Worm (Caenorhabditis elegans) whole organism, L2 larva: Measurements from ENCODE around the gene rps-24.
A peak's percentile ranks its signal among the peaks of the same experiment; 100 is the strongest.

Source experiments
- C34F6.9 ChIP-seq: fragments of 150-350 bp; optimal IDR thresholded peaks from 2 replicates; lab custom pipeline; 2014; ENCODE audit warnings: missing biosample characterization, missing genetic modification characterization
- F13H6.1 ChIP-seq: sonication (generic microtip); optimal IDR thresholded peaks from 2 replicates; lab custom pipeline; 2016; ENCODE audit warnings: missing genetic modification characterization, missing compliant biosample characterization
- R02D3.7 ChIP-seq: fragments of 150-350 bp; optimal IDR thresholded peaks from 2 replicates; lab custom pipeline; 2014; ENCODE audit warnings: missing biosample characterization, missing genetic modification characterization
- Y55F3AM.14 ChIP-seq: fragments of 200-800 bp; sonication (Bioruptor generic); optimal IDR thresholded peaks from 2 replicates; lab custom pipeline; 2018; ENCODE audit warnings: mild to moderate bottlenecking, missing genetic modification characterization, missing compliant biosample characterization
- ZK546.5 ChIP-seq: sonication (generic microtip); optimal IDR thresholded peaks from 2 replicates; lab custom pipeline; 2017; ENCODE audit warnings: missing biosample characterization, missing genetic modification characterization
- alr-1 ChIP-seq: fragments of 150-350 bp; optimal IDR thresholded peaks from 2 replicates; lab custom pipeline; 2014; ENCODE audit warnings: missing biosample characterization, missing genetic modification characterization
- aly-2 ChIP-seq: fragments of 150-350 bp; optimal IDR thresholded peaks from 2 replicates; lab custom pipeline; 2014; ENCODE audit warnings: missing biosample characterization, missing genetic modification characterization
- ama-1 ChIP-seq: fragments of 150-350 bp; optimal IDR thresholded peaks from 2 replicates; lab custom pipeline; 2018; ENCODE audit warnings: inconsistent platforms
- ceh-82 ChIP-seq: fragments of 150-350 bp; optimal IDR thresholded peaks from 2 replicates; lab custom pipeline; 2014; ENCODE audit warnings: missing biosample characterization, missing genetic modification characterization
- crh-2 ChIP-seq: sonication (generic microtip); optimal IDR thresholded peaks from 2 replicates; lab custom pipeline; 2017; ENCODE audit warnings: missing biosample characterization, missing genetic modification characterization
- dmd-4 ChIP-seq: sonication (generic microtip); optimal IDR thresholded peaks from 2 replicates; lab custom pipeline; 2017; ENCODE audit warnings: missing biosample characterization, missing genetic modification characterization
- egl-27 ChIP-seq: sonication (generic microtip); optimal IDR thresholded peaks from 3 replicates; lab custom pipeline; 2017; ENCODE audit warnings: missing biosample characterization, missing genetic modification reagents, missing genetic modification characterization
- elt-1 ChIP-seq: fragments of 150-350 bp; optimal IDR thresholded peaks from 2 replicates; lab custom pipeline; 2014; ENCODE audit warnings: missing biosample characterization, missing genetic modification characterization
- elt-3 ChIP-seq: sonication (generic microtip); optimal IDR thresholded peaks from 2 replicates; lab custom pipeline; 2017; ENCODE audit warnings: missing biosample characterization, missing genetic modification characterization
- fos-1 ChIP-seq: fragments of 150-350 bp; optimal IDR thresholded peaks from 2 replicates; lab custom pipeline; 2014; ENCODE audit warnings: missing biosample characterization, missing genetic modification characterization
- lin-13 ChIP-seq: fragments of 150-350 bp; optimal IDR thresholded peaks from 2 replicates; lab custom pipeline; 2014; ENCODE audit warnings: missing biosample characterization, missing genetic modification reagents, missing genetic modification characterization
- lin-39 ChIP-seq: fragments of 150-350 bp; optimal IDR thresholded peaks from 2 replicates; lab custom pipeline; 2014; ENCODE audit warnings: missing biosample characterization, missing genetic modification reagents, missing genetic modification characterization
- lsy-2 ChIP-seq, 2 experiments: fragments of 150-350 bp in 1 of 2; sonication (generic microtip) in 1 of 2; optimal IDR thresholded peaks; 2 replicates each; lab custom pipeline; 2014 to 2017; ENCODE audit warnings: missing biosample characterization in 2 of 2, missing genetic modification characterization in 2 of 2
- mdl-1 ChIP-seq, 2 experiments: fragments of 150-350 bp in 1 of 2; sonication (generic microtip) in 1 of 2; optimal IDR thresholded peaks; 2 replicates each; lab custom pipeline; 2017; ENCODE audit warnings: missing biosample characterization in 2 of 2, missing genetic modification characterization in 2 of 2
- nhr-10 ChIP-seq: sonication (generic microtip); optimal IDR thresholded peaks from 2 replicates; lab custom pipeline; 2017; ENCODE audit warnings: missing biosample characterization, missing genetic modification characterization
- nhr-11 ChIP-seq: fragments of 150-350 bp; optimal IDR thresholded peaks from 2 replicates; lab custom pipeline; 2014; ENCODE audit warnings: missing biosample characterization, missing genetic modification characterization
- nhr-12 ChIP-seq: fragments of 150-350 bp; optimal IDR thresholded peaks from 2 replicates; lab custom pipeline; 2014; ENCODE audit warnings: missing biosample characterization, missing genetic modification characterization
- nhr-129 ChIP-seq: fragments of 150-350 bp; optimal IDR thresholded peaks from 2 replicates; lab custom pipeline; 2014; ENCODE audit warnings: missing biosample characterization, missing genetic modification characterization
- nhr-23 ChIP-seq: fragments of 150-350 bp; optimal IDR thresholded peaks from 2 replicates; lab custom pipeline; 2014; ENCODE audit warnings: missing biosample characterization, missing genetic modification reagents, missing genetic modification characterization
- nhr-237 ChIP-seq: fragments of 150-350 bp; optimal IDR thresholded peaks from 2 replicates; lab custom pipeline; 2014; ENCODE audit warnings: missing biosample characterization, missing genetic modification characterization
- nhr-25 ChIP-seq: fragments of 150-350 bp; sonication (generic microtip); optimal IDR thresholded peaks from 3 replicates; lab custom pipeline; 2014; ENCODE audit warnings: missing biosample characterization, missing genetic modification characterization
- nhr-6 ChIP-seq: fragments of 150-350 bp; optimal IDR thresholded peaks from 2 replicates; lab custom pipeline; 2014; ENCODE audit warnings: missing biosample characterization, missing genetic modification characterization
- nhr-77 ChIP-seq: fragments of 150-350 bp; optimal IDR thresholded peaks from 2 replicates; lab custom pipeline; 2014; ENCODE audit warnings: missing biosample characterization, missing genetic modification characterization
- peb-1 ChIP-seq: fragments of 150-350 bp; optimal IDR thresholded peaks from 2 replicates; lab custom pipeline; 2014; ENCODE audit warnings: missing biosample characterization, missing genetic modification characterization
- sem-4 ChIP-seq: fragments of 150-350 bp; optimal IDR thresholded peaks from 2 replicates; lab custom pipeline; 2014; ENCODE audit warnings: missing biosample characterization, missing genetic modification reagents, missing genetic modification characterization
- skn-1 ChIP-seq: sonication (generic microtip); optimal IDR thresholded peaks from 2 replicates; lab custom pipeline; 2017; ENCODE audit warnings: missing biosample characterization, missing genetic modification characterization
- sma-3 ChIP-seq: sonication (generic microtip); optimal IDR thresholded peaks from 2 replicates; lab custom pipeline; 2016; ENCODE audit warnings: missing genetic modification reagents, missing genetic modification characterization, missing compliant biosample characterization
- sma-9 ChIP-seq, 2 experiments: fragments of 150-350 bp in 1 of 2; sonication (generic microtip) in 1 of 2; optimal IDR thresholded peaks; 2 replicates each; lab custom pipeline; 2014 to 2016; ENCODE audit warnings: missing genetic modification characterization in 2 of 2, mild to moderate bottlenecking in 1 of 2, missing biosample characterization in 1 of 2, missing compliant biosample characterization in 1 of 2, missing genetic modification reagents in 1 of 2, moderate library complexity in 1 of 2
- snpc-4 ChIP-seq: fragments of 150-350 bp; optimal IDR thresholded peaks from 2 replicates; lab custom pipeline; 2014; ENCODE audit warnings: missing biosample characterization, missing genetic modification characterization
- unc-39 ChIP-seq: fragments of 150-350 bp; optimal IDR thresholded peaks from 2 replicates; lab custom pipeline; 2014; ENCODE audit warnings: missing biosample characterization, missing genetic modification characterization
- unc-55 ChIP-seq: fragments of 150-350 bp; sonication (generic microtip); optimal IDR thresholded peaks from 3 replicates; lab custom pipeline; 2014; ENCODE audit warnings: missing biosample characterization, missing genetic modification reagents, missing genetic modification characterization
- unc-62 ChIP-seq: fragments of 150-350 bp; optimal IDR thresholded peaks from 2 replicates; lab custom pipeline; 2014; ENCODE audit warnings: missing biosample characterization, missing genetic modification reagents, missing genetic modification characterization
- ztf-1 ChIP-seq: fragments of 200-800 bp; sonication (Bioruptor generic); conservative IDR thresholded peaks from 2 replicates; pipeline ENCODE4 v1.3.6; 2022; ENCODE audit warnings: missing genetic modification characterization, missing compliant biosample characterization
- ztf-11 ChIP-seq: sonication (generic microtip); optimal IDR thresholded peaks from 2 replicates; lab custom pipeline; 2017; ENCODE audit warnings: missing biosample characterization, missing genetic modification characterization
- ztf-4 ChIP-seq: fragments of 150-350 bp; optimal IDR thresholded peaks from 2 replicates; lab custom pipeline; 2014; ENCODE audit warnings: missing biosample characterization, missing genetic modification characterization

Gene rps-24

ce11 chrIV:396373-396772 lies 10.7 kb downstream of the rps-24 start, which contains the start of gene rrp-8:
TSS of gene rrp-8 (plus strand) at chrIV:396545.
- TF ChIP-seq ceh-82 (tag; lab: Kevin White, UChicago) = no peak
- no peak for TF ChIP-seq nhr-25
- no peak for TF ChIP-seq ZK546.5 (tag; lab: Kevin White, UChicago)
- no peak for TF ChIP-seq nhr-23 (tag; lab: Kevin White, UChicago)
- no peak for TF ChIP-seq alr-1 (tag; lab: Kevin White, UChicago)
- TF ChIP-seq lin-13 (GFP tag; lab: Kevin White, UChicago) = no peak
- TF ChIP-seq nhr-11 (tag; lab: Kevin White, UChicago) = no peak
- TF ChIP-seq aly-2 (tag; lab: Kevin White, UChicago) = no peak
- TF ChIP-seq egl-27 = no peak
- no peak for TF ChIP-seq unc-39 (tag; lab: Kevin White, UChicago)
- TF ChIP-seq ztf-4 (tag; lab: Kevin White, UChicago) = no peak
- no peak for TF ChIP-seq dmd-4
- TF ChIP-seq snpc-4 (tag; lab: Kevin White, UChicago) = no peak
- no peak for TF ChIP-seq ztf-11 (tag; lab: Kevin White, UChicago)
- no peak for TF ChIP-seq fos-1 (tag; lab: Kevin White, UChicago)
- TF ChIP-seq F13H6.1 (tag; lab: Kevin White, UChicago) = no peak
- TF ChIP-seq ztf-1 (GFP tag; lab: Robert Waterston, UW) = no peak
- no peak for TF ChIP-seq nhr-12
- no peak for TF ChIP-seq nhr-129 (tag; lab: Kevin White, UChicago)
- TF ChIP-seq, all 48 proteins: peak for 0

- no peak for TF ChIP-seq sem-4 (tag; lab: Kevin White, UChicago)
- TF ChIP-seq nhr-11 (tag; lab: Kevin White, UChicago) = no peak
- no peak for TF ChIP-seq ZK546.5 (tag; lab: Kevin White, UChicago)
- no peak for TF ChIP-seq nhr-23 (tag; lab: Kevin White, UChicago)
- TF ChIP-seq Y55F3AM.14 (GFP tag; lab: Kevin White, UChicago) = no peak
- TF ChIP-seq dmd-4 = no peak
- TF ChIP-seq nhr-77 = no peak
- TF ChIP-seq lin-13 (GFP tag; lab: Kevin White, UChicago) = no peak
- no peak for TF ChIP-seq skn-1 (tag; lab: Kevin White, UChicago)
- no peak for TF ChIP-seq nhr-129 (tag; lab: Kevin White, UChicago)
- no peak for TF ChIP-seq ama-1
- no peak for TF ChIP-seq R02D3.7 (tag; lab: Kevin White, UChicago)
- TF ChIP-seq lsy-2 (tag; optimal IDR thresholded peaks at IDR 0.05; lab: Kevin White, UChicago) = no peak
- no peak for TF ChIP-seq alr-1 (tag; lab: Kevin White, UChicago)
Measured at ce11 chrIV:401395-401794, 15.7 kb downstream of the rps-24 start, which contains the start of gene gpa-4. TSS of gene gpa-4 (plus strand) at chrIV:401695.

ce11 chrIV:408892-409291 lies 23.2 kb downstream of the rps-24 start:
- TF ChIP-seq fos-1 (tag; lab: Kevin White, UChicago) = peak; percentile 96
- no peak for TF ChIP-seq unc-62 (GFP tag; lab: Kevin White, UChicago)
- TF ChIP-seq, all 48 proteins: peak for 1

- TF ChIP-seq ZK546.5 (tag; lab: Kevin White, UChicago) (no peak), sma-9 (GFP tag; optimal IDR thresholded peaks at IDR 0.05; lab: Kevin White, UChicago) (no peak), sma-9 (tag; optimal IDR thresholded peaks at IDR 0.05; lab: Kevin White, UChicago) (no peak), ztf-4 (tag; lab: Kevin White, UChicago) (no peak), nhr-10 (no peak), elt-3 (no peak), lin-13 (GFP tag; lab: Kevin White, UChicago) (no peak)
Measured at ce11 chrIV:409935-410334, 24.2 kb downstream of the rps-24 start, which contains the start of gene kgb-1. TSS of gene kgb-1 (minus strand) at chrIV:410035.

ce11 chrIV:410420-410891 lies 24.8 kb downstream of the rps-24 start, which contains the start of gene T07A9.12:
TSS of gene T07A9.12 (plus strand) at chrIV:410867.
- no peak for TF ChIP-seq ztf-1 (GFP tag; lab: Robert Waterston, UW)
- peak; percentile 81 for TF ChIP-seq C34F6.9 (tag; lab: Kevin White, UChicago)
- no peak for TF ChIP-seq R02D3.7 (tag; lab: Kevin White, UChicago)
- no peak for TF ChIP-seq nhr-77
- TF ChIP-seq lin-39 (tag; lab: Kevin White, UChicago) = no peak
- peak; percentile 77 for TF ChIP-seq fos-1 (tag; lab: Kevin White, UChicago)
- no peak for TF ChIP-seq ztf-4 (tag; lab: Kevin White, UChicago)
- no peak for TF ChIP-seq ZK546.5 (tag; lab: Kevin White, UChicago)
- peak; percentile 47 for TF ChIP-seq sem-4 (tag; lab: Kevin White, UChicago)
- no peak for TF ChIP-seq aly-2 (tag; lab: Kevin White, UChicago)
- peak; percentile 80 for TF ChIP-seq F13H6.1 (tag; lab: Kevin White, UChicago)
- no peak for TF ChIP-seq unc-62 (GFP tag; lab: Kevin White, UChicago)
- TF ChIP-seq nhr-129 (tag; lab: Kevin White, UChicago) = peak; percentile 83
- no peak for TF ChIP-seq nhr-237 (tag; lab: Kevin White, UChicago)
- peak; percentile 79 for TF ChIP-seq nhr-25
- TF ChIP-seq ceh-82 (tag; lab: Kevin White, UChicago) = no peak
- no peak for TF ChIP-seq nhr-11 (tag; lab: Kevin White, UChicago)
- no peak for TF ChIP-seq peb-1
- no peak for TF ChIP-seq unc-39 (tag; lab: Kevin White, UChicago)
- peak; percentile 77 for TF ChIP-seq unc-55
- TF ChIP-seq elt-1 (tag; lab: Kevin White, UChicago) = no peak
- no peak for TF ChIP-seq mdl-1 (tag; optimal IDR thresholded peaks at IDR 0.05; lab: Kevin White, UChicago)
- peak; percentile 91 for TF ChIP-seq crh-2
- peak; percentile 79 for TF ChIP-seq lin-13 (GFP tag; lab: Kevin White, UChicago)
- TF ChIP-seq nhr-6 (tag; lab: Kevin White, UChicago) = peak; percentile 64
- TF ChIP-seq sma-3 = peak; percentile 79
- peak; percentile 81 for TF ChIP-seq sma-9 (GFP tag; optimal IDR thresholded peaks at IDR 0.05; lab: Kevin White, UChicago)
- no peak for TF ChIP-seq sma-9 (tag; optimal IDR thresholded peaks at IDR 0.05; lab: Kevin White, UChicago)
- no peak for TF ChIP-seq nhr-12
- no peak for TF ChIP-seq alr-1 (tag; lab: Kevin White, UChicago)
